Worm (Caenorhabditis elegans) whole organism, midembryonic: ENCODE measurements around the gene gst-11.
A peak's percentile ranks its signal among the peaks of the same experiment; 100 is the strongest.

ENCODE experiments used
- T22C8.4 ChIP-seq: fragments of 200-800 bp; sonication (Bioruptor generic); IDR thresholded peaks from 2 replicates; pipeline ENCODE4 v1.3.6; 2022; ENCODE audit warnings: missing genetic modification characterization, missing compliant biosample characterization
- cog-1 ChIP-seq: sonication (generic microtip); optimal IDR thresholded peaks from 2 replicates; lab custom pipeline; 2016; ENCODE audit warnings: missing genetic modification characterization, missing compliant biosample characterization
- flt-1 ChIP-seq: fragments of 200-800 bp; sonication (Bioruptor generic); IDR thresholded peaks from 2 replicates; pipeline ENCODE4 v1.3.6; 2022; ENCODE audit warnings: missing genetic modification characterization, missing compliant biosample characterization
- klf-2 ChIP-seq: fragments of 200-800 bp; sonication (Bioruptor generic); conservative IDR thresholded peaks from 2 replicates; pipeline ENCODE4 v1.3.6; 2022; ENCODE audit warnings: missing genetic modification reagents, missing genetic modification characterization, missing compliant biosample characterization
- med-1 ChIP-seq: sonication (generic microtip); optimal IDR thresholded peaks from 2 replicates; lab custom pipeline; 2017; ENCODE audit warnings: missing genetic modification characterization, mild to moderate bottlenecking, missing compliant biosample characterization, antibody characterized with exemption, missing genetic modification reagents; ENCODE audit not compliant: insufficient read depth
- ref-1 ChIP-seq: fragments of 200-800 bp; sonication (Bioruptor generic); conservative IDR thresholded peaks from 2 replicates; pipeline ENCODE4 v1.3.6; 2022; ENCODE audit warnings: missing genetic modification reagents, missing genetic modification characterization, missing compliant biosample characterization
- tab-1 ChIP-seq: fragments of 200-800 bp; sonication (Bioruptor generic); IDR thresholded peaks from 2 replicates; pipeline ENCODE4 v1.3.6; 2022; ENCODE audit warnings: missing genetic modification characterization, missing compliant biosample characterization
- ztf-23 ChIP-seq: fragments of 200-800 bp; sonication (Bioruptor generic); IDR thresholded peaks from 2 replicates; pipeline ENCODE4 v1.3.6; 2022; ENCODE audit warnings: missing genetic modification reagents, missing genetic modification characterization, missing compliant biosample characterization
- ztf-29 ChIP-seq: fragments of 200-800 bp; sonication (Bioruptor generic); IDR thresholded peaks from 2 replicates; pipeline ENCODE4 v1.3.6; 2022; ENCODE audit warnings: missing genetic modification reagents, missing genetic modification characterization, missing compliant biosample characterization

Gene gst-11

ce11 chrX:3655972-3656371, 22.4 kb upstream of the gst-11 start, which contains the start of gene R11G1.7:
Gene R11G1.7 (plus strand): TSS chrX:3656272.
- TF ChIP-seq ztf-23, result no peak
- no peak for TF ChIP-seq tab-1
- TF ChIP-seq cog-1, result no peak

- TF ChIP-seq tab-1, result no peak
- TF ChIP-seq T22C8.4, result no peak
- TF ChIP-seq ztf-23, result no peak
- TF ChIP-seq med-1, result no peak
- no peak for TF ChIP-seq ztf-29 (GFP tag; lab: Robert Waterston, UW)
- TF ChIP-seq cog-1, result no peak
- no peak for TF ChIP-seq flt-1
- no peak for TF ChIP-seq ref-1
Observed at ce11 chrX:3654623-3655022, 21.1 kb upstream of the gst-11 start, which contains the start of gene R11G1.11. Gene R11G1.11 (plus strand): TSS chrX:3654923.

ce11 chrX:3650100-3650809, 16.7 kb upstream of the gst-11 start, which contains the start of the genes sax-1 and R11G1.2:
Gene sax-1 (minus strand): TSS chrX:3650150.
Gene R11G1.2 (plus strand): TSS chrX:3650614.
- TF ChIP-seq T22C8.4, result peak; percentile 38; the same call in 1 of the 2 replicates
- TF ChIP-seq ztf-29 (GFP tag; lab: Robert Waterston, UW), result no peak

- TF ChIP-seq T22C8.4, result no peak
- TF ChIP-seq cog-1, result no peak
- no peak for TF ChIP-seq med-1
- TF ChIP-seq tab-1, result no peak
- TF ChIP-seq ztf-29 (GFP tag; lab: Robert Waterston, UW), result no peak
- no peak for TF ChIP-seq ztf-23
- TF ChIP-seq klf-2 (GFP tag; lab: Robert Waterston, UW), result no peak
- TF ChIP-seq flt-1, result no peak
- no peak for TF ChIP-seq ref-1
Observed at ce11 chrX:3645924-3646323, 12.4 kb upstream of the gst-11 start.

DNA sequence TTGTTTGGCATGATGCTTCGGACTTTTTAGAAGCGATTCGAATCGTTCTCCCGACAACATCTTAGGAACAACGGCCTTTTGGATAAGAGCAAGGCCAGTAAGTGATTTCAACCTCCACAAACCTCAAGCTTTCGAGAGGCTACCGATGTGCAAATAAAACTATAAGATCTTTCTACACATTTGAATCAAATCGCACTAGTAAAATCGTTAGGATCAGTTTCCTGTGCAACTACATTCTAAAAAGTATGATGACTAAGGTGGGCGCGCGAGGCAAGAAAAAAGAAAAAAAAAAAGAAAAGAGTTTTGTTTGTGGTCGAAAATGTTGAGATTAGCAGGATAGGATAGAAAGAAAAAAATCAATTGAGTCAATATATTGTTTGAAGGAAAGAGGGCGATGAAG, 11.2 kb upstream of the gst-11 start, which contains the start of gene tmem-24:
Gene tmem-24 (minus strand): TSS at position 101 of the 400 bp plus-strand sequence.
- TF ChIP-seq ref-1, result no peak
- TF ChIP-seq klf-2 (GFP tag; lab: Robert Waterston, UW), result no peak
- TF ChIP-seq cog-1, result no peak
- TF ChIP-seq med-1, result no peak
- TF ChIP-seq flt-1, result no peak
- no peak for TF ChIP-seq ztf-29 (GFP tag; lab: Robert Waterston, UW)

- TF ChIP-seq cog-1 (no peak), ztf-23 (no peak), klf-2 (GFP tag; lab: Robert Waterston, UW) (no peak), T22C8.4 (no peak), ref-1 (no peak), flt-1 (no peak), ztf-29 (GFP tag; lab: Robert Waterston, UW) (no peak), med-1 (no peak), tab-1 (no peak)
Observed at ce11 chrX:3634782-3635181, 1.2 kb upstream of the gst-11 start.

DNA sequence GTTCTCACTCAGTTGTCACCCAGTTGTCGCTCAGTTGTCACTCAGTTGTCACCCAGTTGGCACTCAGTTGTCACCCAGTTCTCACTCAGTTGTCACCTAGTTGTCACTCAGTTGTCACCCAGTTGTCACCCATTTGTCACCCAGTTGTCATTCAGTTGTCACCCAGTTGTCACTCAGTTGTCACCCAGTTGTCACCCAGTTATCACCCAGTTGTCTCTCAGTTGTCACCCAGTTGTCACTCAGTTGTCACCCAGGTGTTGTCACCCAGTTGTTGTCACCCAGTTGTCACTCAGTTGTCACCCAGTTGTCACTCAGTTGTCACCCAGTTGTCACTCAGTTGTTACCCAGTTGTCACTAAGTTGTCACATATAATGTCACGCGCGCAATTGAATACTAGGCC, 2.0 kb downstream of the gst-11 start:
- peak; percentile 77 for TF ChIP-seq tab-1
- no peak for TF ChIP-seq T22C8.4
- TF ChIP-seq ztf-29 (GFP tag; lab: Robert Waterston, UW), result peak; percentile 49; the same call in 1 of the 2 replicates
- no peak for TF ChIP-seq flt-1
- TF ChIP-seq ref-1, result peak; percentile 43; the same call in 1 of the 2 replicates
- no peak for TF ChIP-seq cog-1
- 0 out of 2 replicates have a peak, but pooled peaks have one; percentile 37 for TF ChIP-seq klf-2 (GFP tag; lab: Robert Waterston, UW)
- TF ChIP-seq med-1, result no peak
- TF ChIP-seq ztf-23, result peak; percentile 23; the same call in 1 of the 2 replicates

ce11 chrX:3630090-3630489, 3.5 kb downstream of the gst-11 start:
- TF ChIP-seq klf-2 (GFP tag; lab: Robert Waterston, UW) (no peak), med-1 (no peak), flt-1 (no peak)

DNA sequence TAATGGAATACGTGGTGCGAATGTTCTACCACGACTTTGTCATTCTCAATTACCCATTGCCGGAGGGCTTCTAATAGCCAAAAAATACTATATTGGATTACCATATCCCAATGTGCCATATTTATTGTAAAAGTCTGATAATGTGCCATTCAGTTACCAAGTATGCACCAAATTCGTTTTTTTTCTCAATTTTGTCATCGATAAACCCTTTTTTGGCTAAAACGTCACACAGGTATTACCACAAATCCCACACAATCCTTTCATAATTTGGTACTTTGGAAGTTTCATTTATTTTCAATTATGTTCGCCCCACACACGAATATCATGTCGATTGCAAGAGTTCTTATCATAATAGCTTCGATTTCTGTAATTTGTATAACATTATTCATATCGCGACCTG, 5.5 kb downstream of the gst-11 start, which contains the start of gene vep-2:
Gene vep-2 (plus strand): TSS at position 301 of the 400 bp plus-strand sequence.
- no peak for TF ChIP-seq ref-1
- no peak for TF ChIP-seq med-1
- TF ChIP-seq cog-1, result no peak
- no peak for TF ChIP-seq klf-2 (GFP tag; lab: Robert Waterston, UW)
- TF ChIP-seq ztf-23, result no peak
- TF ChIP-seq flt-1, result no peak
- no peak for TF ChIP-seq ztf-29 (GFP tag; lab: Robert Waterston, UW)
- no peak for TF ChIP-seq T22C8.4
- TF ChIP-seq tab-1, result no peak

ce11 chrX:3625599-3625998, 8.0 kb downstream of the gst-11 start:
- no peak for TF ChIP-seq ref-1
- TF ChIP-seq med-1, result no peak
- no peak for TF ChIP-seq klf-2 (GFP tag; lab: Robert Waterston, UW)
- no peak for TF ChIP-seq T22C8.4
- no peak for TF ChIP-seq flt-1
- TF ChIP-seq ztf-23, result no peak
- no peak for TF ChIP-seq cog-1
- no peak for TF ChIP-seq tab-1
- TF ChIP-seq ztf-29 (GFP tag; lab: Robert Waterston, UW), result no peak

DNA sequence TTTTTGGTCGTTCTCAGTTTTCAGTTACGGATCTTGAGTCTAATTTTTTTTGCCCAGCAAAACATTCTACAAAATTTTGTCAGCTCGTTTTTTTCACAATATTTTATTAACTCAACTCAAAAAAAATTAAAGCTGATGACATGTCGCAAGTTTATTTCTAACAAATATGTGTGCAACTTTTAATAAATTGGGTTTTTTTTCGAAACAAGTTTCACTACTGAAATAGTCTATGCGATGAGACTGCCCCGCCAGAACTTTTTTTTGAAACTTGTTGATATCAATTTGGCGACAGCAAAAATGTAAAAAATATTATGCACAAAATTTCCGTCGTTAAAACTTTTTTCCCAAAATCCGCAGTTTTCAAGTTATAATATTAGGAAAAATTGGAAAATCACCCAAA, 10.4 kb downstream of the gst-11 start, which contains the start of gene C18B2.2:
Gene C18B2.2 (plus strand): TSS at position 301 of the 400 bp plus-strand sequence.
- TF ChIP-seq ztf-29 (GFP tag; lab: Robert Waterston, UW), result no peak
- no peak for TF ChIP-seq T22C8.4
- no peak for TF ChIP-seq tab-1

- TF ChIP-seq klf-2 (GFP tag; lab: Robert Waterston, UW), result no peak
- TF ChIP-seq ref-1, result no peak
- no peak for TF ChIP-seq cog-1
- no peak for TF ChIP-seq tab-1
- no peak for TF ChIP-seq ztf-23
- no peak for TF ChIP-seq med-1
- TF ChIP-seq T22C8.4, result no peak
- no peak for TF ChIP-seq flt-1
Observed at ce11 chrX:3618842-3619241, 14.7 kb downstream of the gst-11 start.
